Worm (Caenorhabditis elegans): ENCODE results near the gene M02G9.4.

M02G9.4 gene

ce11 chrII:10360487-10360886, 43.4 kb downstream of the M02G9.4 start, which contains the start of gene C07E3.4:
C07E3.4 (plus strand) TSS chrII:10360787.
- TF ChIP-seq ztf-23 (GFP tag; IDR thresholded peaks at IDR 0.05) (no peak), ztf-29 (GFP tag; IDR thresholded peaks at IDR 0.05) (no peak), ref-1 (GFP tag; conservative IDR thresholded peaks at IDR 0.05) (no peak), T22C8.4 (GFP tag; IDR thresholded peaks at IDR 0.05) (no peak), tab-1 (GFP tag; IDR thresholded peaks at IDR 0.05) (no peak), med-1 (GFP tag; optimal IDR thresholded peaks at IDR 0.05; ENCODE audit: insufficient read depth) (no peak), flt-1 (GFP tag; IDR thresholded peaks at IDR 0.05) (no peak), cog-1 (tag; optimal IDR thresholded peaks at IDR 0.05) (no peak), klf-2 (GFP tag; conservative IDR thresholded peaks at IDR 0.05) (no peak)

ce11 chrII:10367202-10367601, 50.1 kb downstream of the M02G9.4 start, which contains the start of gene ceh-57:
ceh-57 (minus strand) TSS chrII:10367296.
- TF ChIP-seq med-1 (GFP tag; optimal IDR thresholded peaks at IDR 0.05; ENCODE audit: insufficient read depth), result no peak
- no peak for TF ChIP-seq ztf-29 (GFP tag; IDR thresholded peaks at IDR 0.05)
- TF ChIP-seq cog-1 (tag; optimal IDR thresholded peaks at IDR 0.05), result no peak
- TF ChIP-seq flt-1 (GFP tag; IDR thresholded peaks at IDR 0.05), result no peak
